Fruit fly (Drosophila melanogaster) whole organism, pupa: ENCODE measurements around the gene Vm26Ac.

Experiments
- CG10348 ChIP-seq: fragments of 200-800 bp; sonication (Bioruptor generic); IDR thresholded peaks from 2 replicates; pipeline ENCODE4 v1.3.6; 2022; ENCODE audit warnings: missing biosample characterization, missing genetic modification characterization
- CG12605 ChIP-seq: fragments of 200-800 bp; sonication (Bioruptor generic); IDR thresholded peaks from 2 replicates; pipeline ENCODE4 v1.3.6; 2022; ENCODE audit warnings: missing biosample characterization, missing genetic modification characterization
- CG14655 ChIP-seq: fragments of 200-800 bp; sonication (Bioruptor generic); optimal IDR thresholded peaks from 3 replicates; lab custom pipeline; 2017; ENCODE audit warnings: mild to moderate bottlenecking, missing biosample characterization, missing genetic modification reagents, missing genetic modification characterization
- CG8159 ChIP-seq: fragments of 200-800 bp; sonication (Bioruptor generic); optimal IDR thresholded peaks from 3 replicates; lab custom pipeline; 2018; ENCODE audit warnings: missing biosample characterization, mild to moderate bottlenecking, missing genetic modification characterization, moderate library complexity
- EcR ChIP-seq: fragments of 200-800 bp; sonication (Bioruptor generic); optimal IDR thresholded peaks from 3 replicates; lab custom pipeline; 2019; ENCODE audit warnings: missing biosample characterization, missing genetic modification characterization, mild to moderate bottlenecking, moderate library complexity, missing genetic modification reagents
- Pif1A ChIP-seq: fragments of 200-800 bp; sonication (Bioruptor generic); optimal IDR thresholded peaks from 3 replicates; lab custom pipeline; 2016; ENCODE audit warnings: missing biosample characterization, missing genetic modification characterization
- fd96Ca ChIP-seq: fragments of 200-800 bp; sonication (Bioruptor generic); IDR thresholded peaks from 3 replicates; pipeline ENCODE4 v1.3.6; 2022; ENCODE audit warnings: missing biosample characterization, missing genetic modification characterization
- gl ChIP-seq: fragments of 200-800 bp; sonication (Bioruptor generic); optimal IDR thresholded peaks from 2 replicates; lab custom pipeline; 2018; ENCODE audit warnings: missing biosample characterization, mild to moderate bottlenecking, missing genetic modification characterization

DNA sequence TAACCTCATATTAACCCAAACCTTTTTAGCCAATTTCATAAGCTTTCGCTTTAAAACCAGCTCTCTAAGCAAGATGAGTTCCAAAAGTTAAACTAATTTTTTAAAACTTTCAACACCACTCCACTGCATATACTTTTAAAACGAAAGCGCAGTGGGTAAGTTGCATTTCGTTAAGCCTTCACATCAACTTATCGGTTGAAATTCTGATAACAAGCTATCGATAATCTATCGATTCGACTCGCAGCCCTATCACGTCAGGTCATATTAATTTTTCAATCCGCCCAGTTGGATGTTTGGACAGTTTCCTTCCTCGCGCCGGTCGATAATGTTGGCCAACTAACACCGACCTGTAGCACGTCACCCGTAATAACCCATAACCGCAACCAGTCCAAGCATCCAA lies 27.7 kb upstream of the Vm26Ac start, which contains the start of gene ifc:
- no peak for TF ChIP-seq CG14655
- TF ChIP-seq CG10348: no peak
- no peak for TF ChIP-seq CG12605 (GFP tag; lab: Robert Waterston, UW)
- no peak for TF ChIP-seq fd96Ca
- no peak for TF ChIP-seq Pif1A (GFP tag; lab: Kevin White, UChicago)
- TF ChIP-seq gl (tag; lab: Kevin White, UChicago): no peak
- TF ChIP-seq EcR (GFP tag; lab: Kevin White, UChicago): no peak
- peak; percentile 35 for TF ChIP-seq CG8159 (tag; lab: Kevin White, UChicago)
